Worm (Caenorhabditis elegans) whole organism, L2 larva: ENCODE measurements around the gene F44B9.10.
A peak's percentile ranks its signal among the peaks of the same experiment; 100 is the strongest.

Experiments used
- C34F6.9 ChIP-seq: fragments of 150-350 bp; optimal IDR thresholded peaks from 2 replicates; lab custom pipeline; 2014; ENCODE audit warnings: missing biosample characterization, missing genetic modification characterization
- F13H6.1 ChIP-seq: sonication (generic microtip); optimal IDR thresholded peaks from 2 replicates; lab custom pipeline; 2016; ENCODE audit warnings: missing genetic modification characterization, missing compliant biosample characterization
- R02D3.7 ChIP-seq: fragments of 150-350 bp; optimal IDR thresholded peaks from 2 replicates; lab custom pipeline; 2014; ENCODE audit warnings: missing biosample characterization, missing genetic modification characterization
- ZK546.5 ChIP-seq: sonication (generic microtip); optimal IDR thresholded peaks from 2 replicates; lab custom pipeline; 2017; ENCODE audit warnings: missing biosample characterization, missing genetic modification characterization
- alr-1 ChIP-seq: fragments of 150-350 bp; optimal IDR thresholded peaks from 2 replicates; lab custom pipeline; 2014; ENCODE audit warnings: missing biosample characterization, missing genetic modification characterization
- aly-2 ChIP-seq: fragments of 150-350 bp; optimal IDR thresholded peaks from 2 replicates; lab custom pipeline; 2014; ENCODE audit warnings: missing biosample characterization, missing genetic modification characterization
- ama-1 ChIP-seq: fragments of 150-350 bp; optimal IDR thresholded peaks from 2 replicates; lab custom pipeline; 2018; ENCODE audit warnings: inconsistent platforms
- blmp-1 ChIP-seq: sonication (generic microtip); optimal IDR thresholded peaks from 2 replicates; lab custom pipeline; 2017; ENCODE audit warnings: missing genetic modification characterization, mild to moderate bottlenecking, missing compliant biosample characterization, antibody characterized with exemption, moderate library complexity; ENCODE audit not compliant: insufficient read depth
- ceh-16 ChIP-seq: fragments of 150-350 bp; optimal IDR thresholded peaks from 2 replicates; lab custom pipeline; 2014; ENCODE audit warnings: missing biosample characterization, missing genetic modification characterization
- ceh-82 ChIP-seq: fragments of 150-350 bp; optimal IDR thresholded peaks from 2 replicates; lab custom pipeline; 2014; ENCODE audit warnings: missing biosample characterization, missing genetic modification characterization
- crh-2 ChIP-seq: sonication (generic microtip); optimal IDR thresholded peaks from 2 replicates; lab custom pipeline; 2017; ENCODE audit warnings: missing biosample characterization, missing genetic modification characterization
- dmd-4 ChIP-seq: sonication (generic microtip); optimal IDR thresholded peaks from 2 replicates; lab custom pipeline; 2017; ENCODE audit warnings: missing biosample characterization, missing genetic modification characterization
- elt-3 ChIP-seq: sonication (generic microtip); optimal IDR thresholded peaks from 2 replicates; lab custom pipeline; 2017; ENCODE audit warnings: missing biosample characterization, missing genetic modification characterization
- fos-1 ChIP-seq: fragments of 150-350 bp; optimal IDR thresholded peaks from 2 replicates; lab custom pipeline; 2014; ENCODE audit warnings: missing biosample characterization, missing genetic modification characterization
- gmeb-1 ChIP-seq: fragments of 150-350 bp; optimal IDR thresholded peaks from 2 replicates; lab custom pipeline; 2014; ENCODE audit warnings: missing biosample characterization, missing genetic modification characterization
- lin-13 ChIP-seq: fragments of 150-350 bp; optimal IDR thresholded peaks from 2 replicates; lab custom pipeline; 2014; ENCODE audit warnings: missing biosample characterization, missing genetic modification reagents, missing genetic modification characterization
- lin-39 ChIP-seq: fragments of 150-350 bp; optimal IDR thresholded peaks from 2 replicates; lab custom pipeline; 2014; ENCODE audit warnings: missing biosample characterization, missing genetic modification reagents, missing genetic modification characterization
- lsy-2 ChIP-seq, 2 experiments: fragments of 150-350 bp in 1 of 2; sonication (generic microtip) in 1 of 2; optimal IDR thresholded peaks; 2 replicates each; lab custom pipeline; 2014 to 2017; ENCODE audit warnings: missing biosample characterization in 2 of 2, missing genetic modification characterization in 2 of 2
- mab-5 ChIP-seq: fragments of 150-350 bp; optimal IDR thresholded peaks from 2 replicates; lab custom pipeline; 2014; ENCODE audit warnings: missing biosample characterization, missing genetic modification characterization
- mbf-1 ChIP-seq: sonication (generic microtip); optimal IDR thresholded peaks from 2 replicates; lab custom pipeline; 2017; ENCODE audit warnings: missing biosample characterization, missing genetic modification characterization
- nhr-10 ChIP-seq: sonication (generic microtip); optimal IDR thresholded peaks from 2 replicates; lab custom pipeline; 2017; ENCODE audit warnings: missing biosample characterization, missing genetic modification characterization
- nhr-11 ChIP-seq: fragments of 150-350 bp; optimal IDR thresholded peaks from 2 replicates; lab custom pipeline; 2014; ENCODE audit warnings: missing biosample characterization, missing genetic modification characterization
- nhr-12 ChIP-seq: fragments of 150-350 bp; optimal IDR thresholded peaks from 2 replicates; lab custom pipeline; 2014; ENCODE audit warnings: missing biosample characterization, missing genetic modification characterization
- nhr-129 ChIP-seq: fragments of 150-350 bp; optimal IDR thresholded peaks from 2 replicates; lab custom pipeline; 2014; ENCODE audit warnings: missing biosample characterization, missing genetic modification characterization
- nhr-23 ChIP-seq: fragments of 150-350 bp; optimal IDR thresholded peaks from 2 replicates; lab custom pipeline; 2014; ENCODE audit warnings: missing biosample characterization, missing genetic modification reagents, missing genetic modification characterization
- nhr-237 ChIP-seq: fragments of 150-350 bp; optimal IDR thresholded peaks from 2 replicates; lab custom pipeline; 2014; ENCODE audit warnings: missing biosample characterization, missing genetic modification characterization
- nhr-77 ChIP-seq: fragments of 150-350 bp; optimal IDR thresholded peaks from 2 replicates; lab custom pipeline; 2014; ENCODE audit warnings: missing biosample characterization, missing genetic modification characterization
- peb-1 ChIP-seq: fragments of 150-350 bp; optimal IDR thresholded peaks from 2 replicates; lab custom pipeline; 2014; ENCODE audit warnings: missing biosample characterization, missing genetic modification characterization
- skn-1 ChIP-seq: sonication (generic microtip); optimal IDR thresholded peaks from 2 replicates; lab custom pipeline; 2017; ENCODE audit warnings: missing biosample characterization, missing genetic modification characterization
- sma-9 ChIP-seq, 2 experiments: fragments of 150-350 bp in 1 of 2; sonication (generic microtip) in 1 of 2; optimal IDR thresholded peaks; 2 replicates each; lab custom pipeline; 2014 to 2016; ENCODE audit warnings: missing genetic modification characterization in 2 of 2, mild to moderate bottlenecking in 1 of 2, missing biosample characterization in 1 of 2, missing compliant biosample characterization in 1 of 2, missing genetic modification reagents in 1 of 2, moderate library complexity in 1 of 2
- snpc-4 ChIP-seq: fragments of 150-350 bp; optimal IDR thresholded peaks from 2 replicates; lab custom pipeline; 2014; ENCODE audit warnings: missing biosample characterization, missing genetic modification characterization
- unc-62 ChIP-seq: fragments of 150-350 bp; optimal IDR thresholded peaks from 2 replicates; lab custom pipeline; 2014; ENCODE audit warnings: missing biosample characterization, missing genetic modification reagents, missing genetic modification characterization
- zag-1 ChIP-seq: fragments of 150-350 bp; optimal IDR thresholded peaks from 2 replicates; lab custom pipeline; 2014; ENCODE audit warnings: missing biosample characterization, missing genetic modification characterization
- ztf-11 ChIP-seq: sonication (generic microtip); optimal IDR thresholded peaks from 2 replicates; lab custom pipeline; 2017; ENCODE audit warnings: missing biosample characterization, missing genetic modification characterization

Gene F44B9.10

ce11 chrIII:8033534-8033933 lies at the start of gene F44B9.10:
TSS of gene F44B9.10 (minus strand) at chrIII:8033634.
- TF ChIP-seq unc-62 (GFP tag; lab: Kevin White, UChicago) (no peak), elt-3 (tag; lab: Kevin White, UChicago) (no peak), gmeb-1 (no peak), snpc-4 (tag; lab: Kevin White, UChicago) (no peak), ceh-16 (tag; lab: Kevin White, UChicago) (no peak), blmp-1 (tag; lab: Kevin White, UChicago) (no peak), lin-13 (GFP tag; lab: Kevin White, UChicago) (no peak), ztf-11 (tag; lab: Kevin White, UChicago) (no peak), nhr-129 (tag; lab: Kevin White, UChicago) (no peak), dmd-4 (tag; lab: Kevin White, UChicago) (no peak), lin-39 (tag; lab: Kevin White, UChicago) (no peak), sma-9 (GFP tag; optimal IDR thresholded peaks at IDR 0.05; lab: Kevin White, UChicago) (no peak), sma-9 (tag; optimal IDR thresholded peaks at IDR 0.05; lab: Kevin White, UChicago) (no peak), lsy-2 (tag; optimal IDR thresholded peaks at IDR 0.05; lab: Kevin White, UChicago) (no peak), nhr-237 (tag; lab: Kevin White, UChicago) (no peak)

DNA sequence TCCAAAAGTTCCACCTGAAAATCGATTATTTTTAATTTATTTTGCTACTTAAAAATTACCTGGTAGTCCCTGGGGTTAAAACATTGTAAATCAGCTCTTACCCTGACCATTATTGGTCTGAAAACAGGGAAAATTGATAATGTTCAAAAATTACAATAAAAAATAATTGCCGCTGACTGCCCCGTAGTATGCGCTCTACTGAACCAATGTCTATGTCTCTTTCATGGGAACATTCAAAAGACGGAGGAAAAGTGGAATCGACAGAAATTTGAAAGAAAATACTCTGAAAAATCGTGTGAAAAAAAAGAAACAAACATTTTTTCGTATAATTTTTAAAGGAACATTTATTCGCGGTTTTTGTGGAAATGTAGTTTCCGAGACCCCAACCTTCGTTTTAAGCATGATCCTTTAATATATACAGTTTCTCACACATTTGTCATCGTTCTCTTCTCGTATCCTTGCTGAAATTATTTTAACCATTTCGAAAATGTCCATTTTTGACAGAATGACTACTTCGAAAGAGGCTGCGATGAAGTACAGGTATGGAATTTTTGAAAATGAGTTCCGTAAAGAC lies 46.8 kb upstream of the F44B9.10 start, which contains the start of the genes dcr-1 and apc-2:
Gene dcr-1 (minus strand): TSS at position 117 of the 574 bp plus-strand sequence.
Gene apc-2 (plus strand): TSS at position 465 of the 574 bp plus-strand sequence.
- TF ChIP-seq fos-1 (tag; lab: Kevin White, UChicago) (no peak), crh-2 (tag; lab: Kevin White, UChicago) (no peak), ceh-16 (tag; lab: Kevin White, UChicago) (no peak), nhr-77 (no peak), mab-5 (tag; lab: Kevin White, UChicago) (no peak), zag-1 (no peak), ZK546.5 (tag; lab: Kevin White, UChicago) (no peak), alr-1 (tag; lab: Kevin White, UChicago) (no peak), aly-2 (tag; lab: Kevin White, UChicago) (no peak)

- TF ChIP-seq unc-62 (GFP tag; lab: Kevin White, UChicago), result no peak
- TF ChIP-seq blmp-1 (tag; lab: Kevin White, UChicago), result no peak
- no peak for TF ChIP-seq gmeb-1
- TF ChIP-seq nhr-10, result no peak
- no peak for TF ChIP-seq alr-1 (tag; lab: Kevin White, UChicago)
- TF ChIP-seq nhr-12, result no peak
- no peak for TF ChIP-seq nhr-77
- TF ChIP-seq ceh-82 (tag; lab: Kevin White, UChicago), result no peak
- TF ChIP-seq skn-1 (tag; lab: Kevin White, UChicago), result no peak
- no peak for TF ChIP-seq ceh-16 (tag; lab: Kevin White, UChicago)
- TF ChIP-seq mbf-1 (tag; lab: Kevin White, UChicago), result no peak
- TF ChIP-seq zag-1, result no peak
These were observed 43.7 kb upstream of the F44B9.10 start for ce11 chrIII:8077180-8077579.

DNA sequence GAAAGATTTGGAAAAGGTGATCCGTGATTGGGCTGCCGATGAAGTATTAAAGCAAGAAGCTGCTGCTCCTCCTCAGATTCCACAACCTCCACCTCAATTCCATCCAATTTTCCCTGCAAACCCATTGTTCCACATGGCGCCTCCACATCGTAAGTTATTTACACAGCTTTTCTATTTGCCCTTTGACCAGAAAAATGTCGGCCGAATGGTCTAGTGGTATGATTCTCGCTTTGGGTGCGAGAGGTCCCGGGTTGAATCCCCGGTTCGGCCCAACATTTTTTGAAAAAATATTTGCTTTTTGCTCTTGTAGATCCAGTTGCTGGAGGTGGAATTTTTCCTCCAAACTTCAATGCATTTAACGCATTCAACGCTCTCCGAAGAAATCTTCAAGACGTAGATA lies 35.8 kb upstream of the F44B9.10 start:
- TF ChIP-seq mbf-1 (tag; lab: Kevin White, UChicago), result no peak
- no peak for TF ChIP-seq C34F6.9 (tag; lab: Kevin White, UChicago)
- TF ChIP-seq ceh-16 (tag; lab: Kevin White, UChicago), result no peak
- TF ChIP-seq F13H6.1 (tag; lab: Kevin White, UChicago), result no peak
- no peak for TF ChIP-seq nhr-23 (tag; lab: Kevin White, UChicago)
- TF ChIP-seq nhr-129 (tag; lab: Kevin White, UChicago), result peak; percentile 6
- TF ChIP-seq snpc-4 (tag; lab: Kevin White, UChicago), result peak; percentile 38
- TF ChIP-seq nhr-10, result no peak

DNA sequence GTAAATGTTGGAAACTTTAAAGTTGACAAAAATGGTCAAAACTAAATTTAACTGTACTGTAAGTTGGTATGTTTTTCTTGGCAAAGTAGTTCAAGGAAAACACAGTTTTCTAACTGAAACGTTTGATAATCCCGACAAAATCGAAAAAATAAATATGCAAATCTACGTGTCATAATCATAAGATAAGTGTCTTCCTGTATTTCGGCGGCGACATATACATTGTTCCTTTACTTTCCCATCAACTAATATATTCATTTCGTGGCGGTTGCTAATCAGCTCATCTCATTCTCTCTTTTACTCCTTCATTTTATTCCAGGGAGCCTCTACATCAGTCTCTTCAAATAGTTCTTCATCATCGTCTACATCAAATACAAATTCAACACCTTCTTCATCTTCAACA lies 34.4 kb upstream of the F44B9.10 start:
- TF ChIP-seq R02D3.7 (tag; lab: Kevin White, UChicago) (no peak), nhr-11 (tag; lab: Kevin White, UChicago) (no peak), ztf-11 (tag; lab: Kevin White, UChicago) (no peak), unc-62 (GFP tag; lab: Kevin White, UChicago) (no peak), C34F6.9 (tag; lab: Kevin White, UChicago) (no peak), ama-1 (no peak), nhr-10 (no peak), peb-1 (no peak)
